Fruit fly (Drosophila melanogaster): ENCODE measurements around the gene SrpRbeta.
A peak's percentile ranks its signal among the peaks of the same experiment; 100 is the strongest.

Gene SrpRbeta

dm6 chr3L:8683773-8684172 is 36.3 kb downstream of the SrpRbeta start:
- TF ChIP-seq noc (tag; optimal IDR thresholded peaks at IDR 0.05): no peak

- TF ChIP-seq noc (tag; optimal IDR thresholded peaks at IDR 0.05): no peak
Measured at dm6 chr3L:8682551-8683375, 37.3 kb downstream of the SrpRbeta start.

- TF ChIP-seq noc (tag; optimal IDR thresholded peaks at IDR 0.05): no peak
Measured at dm6 chr3L:8681896-8682550, 38.0 kb downstream of the SrpRbeta start.

- TF ChIP-seq noc (tag; optimal IDR thresholded peaks at IDR 0.05): no peak
Measured at dm6 chr3L:8681271-8681670, 38.8 kb downstream of the SrpRbeta start.

dm6 chr3L:8680353-8680752 is 39.7 kb downstream of the SrpRbeta start:
- no peak for TF ChIP-seq noc (tag; optimal IDR thresholded peaks at IDR 0.05)

dm6 chr3L:8677774-8678173 is 42.3 kb downstream of the SrpRbeta start:
- TF ChIP-seq noc (tag; optimal IDR thresholded peaks at IDR 0.05): no peak

dm6 chr3L:8676500-8676899 is 43.5 kb downstream of the SrpRbeta start:
- no peak for TF ChIP-seq noc (tag; optimal IDR thresholded peaks at IDR 0.05)

dm6 chr3L:8675545-8676084 is 44.4 kb downstream of the SrpRbeta start, which contains the start of gene hry:
Gene hry, plus strand, starts transcription at chr3L:8675759.
- peak; percentile 79 for TF ChIP-seq noc (tag; optimal IDR thresholded peaks at IDR 0.05)

- TF ChIP-seq noc (tag; optimal IDR thresholded peaks at IDR 0.05): no peak
Measured at dm6 chr3L:8675029-8675544, 44.9 kb downstream of the SrpRbeta start.

- no peak for TF ChIP-seq noc (tag; optimal IDR thresholded peaks at IDR 0.05)
Measured at dm6 chr3L:8673377-8674000, 46.5 kb downstream of the SrpRbeta start.

dm6 chr3L:8672199-8673059 is 47.6 kb downstream of the SrpRbeta start:
- peak; percentile 80 for TF ChIP-seq noc (tag; optimal IDR thresholded peaks at IDR 0.05)

dm6 chr3L:8670983-8671382 is 49.0 kb downstream of the SrpRbeta start:
- TF ChIP-seq noc (tag; optimal IDR thresholded peaks at IDR 0.05): no peak

dm6 chr3L:8669847-8670622 is 50.0 kb downstream of the SrpRbeta start:
- no peak for TF ChIP-seq noc (tag; optimal IDR thresholded peaks at IDR 0.05)

- TF ChIP-seq noc (tag; optimal IDR thresholded peaks at IDR 0.05): no peak
Measured at dm6 chr3L:8669087-8669486, 50.9 kb downstream of the SrpRbeta start.

Measured in whole organism, larva.